Worm (Caenorhabditis elegans) whole organism, late embryonic: ENCODE data around the gene srj-52.

Experiments used
- C08G9.2 ChIP-seq: sonication (generic microtip); optimal IDR thresholded peaks from 2 replicates; lab custom pipeline; 2016; ENCODE audit warnings: mild to moderate bottlenecking, missing genetic modification characterization, moderate library complexity, missing compliant biosample characterization
- K09A11.1 ChIP-seq: sonication (generic microtip); optimal IDR thresholded peaks from 2 replicates; lab custom pipeline; 2017; ENCODE audit warnings: antibody characterized with exemption, mild to moderate bottlenecking, missing genetic modification characterization, missing compliant biosample characterization; ENCODE audit not compliant: insufficient read depth
- ceh-24 ChIP-seq: sonication (generic microtip); optimal IDR thresholded peaks from 2 replicates; lab custom pipeline; 2016; ENCODE audit warnings: mild to moderate bottlenecking, missing genetic modification characterization, missing compliant biosample characterization
- ceh-34 ChIP-seq: sonication (generic microtip); optimal IDR thresholded peaks from 2 replicates; lab custom pipeline; 2016; ENCODE audit warnings: mild to moderate bottlenecking, missing genetic modification characterization, missing compliant biosample characterization
- ceh-45 ChIP-seq: fragments of 200-800 bp; sonication (Bioruptor generic); IDR thresholded peaks from 2 replicates; pipeline ENCODE4 v1.3.6; 2022; ENCODE audit warnings: missing genetic modification reagents, missing genetic modification characterization, missing compliant biosample characterization
- ceh-6 ChIP-seq: fragments of 200-800 bp; sonication (Bioruptor generic); optimal IDR thresholded peaks from 2 replicates; lab custom pipeline; 2018; ENCODE audit warnings: mild to moderate bottlenecking, missing genetic modification characterization, missing compliant biosample characterization
- dve-1 ChIP-seq: sonication (generic microtip); optimal IDR thresholded peaks from 2 replicates; lab custom pipeline; 2017; ENCODE audit warnings: antibody characterized with exemption, mild to moderate bottlenecking, missing genetic modification characterization, missing compliant biosample characterization
- elt-2 ChIP-seq: sonication (generic microtip); optimal IDR thresholded peaks from 2 replicates; lab custom pipeline; 2016; ENCODE audit warnings: missing genetic modification reagents, missing genetic modification characterization, missing compliant biosample characterization
- elt-4 ChIP-seq: sonication (generic microtip); optimal IDR thresholded peaks from 2 replicates; lab custom pipeline; 2016; ENCODE audit warnings: missing genetic modification characterization, missing compliant biosample characterization
- fkh-10 ChIP-seq: fragments of 150-350 bp; optimal IDR thresholded peaks from 2 replicates; lab custom pipeline; 2014; ENCODE audit warnings: missing biosample characterization, missing genetic modification reagents, missing genetic modification characterization
- fkh-6 ChIP-seq: sonication (generic microtip); optimal IDR thresholded peaks from 2 replicates; lab custom pipeline; 2016; ENCODE audit warnings: missing genetic modification characterization, missing compliant biosample characterization
- hlh-13 ChIP-seq: fragments of 200-800 bp; sonication (Bioruptor generic); optimal IDR thresholded peaks from 2 replicates; lab custom pipeline; 2018; ENCODE audit warnings: mild to moderate bottlenecking, missing genetic modification characterization, missing compliant biosample characterization
- hlh-6 ChIP-seq: sonication (generic microtip); optimal IDR thresholded peaks from 2 replicates; lab custom pipeline; 2016; ENCODE audit warnings: missing genotype, missing genetic modification characterization, missing compliant biosample characterization
- lin-11 ChIP-seq: fragments of 200-800 bp; sonication (Bioruptor generic); optimal IDR thresholded peaks from 2 replicates; lab custom pipeline; 2018; ENCODE audit warnings: mild to moderate bottlenecking, missing genetic modification characterization, missing compliant biosample characterization
- madf-2 ChIP-seq: sonication (generic microtip); optimal IDR thresholded peaks from 2 replicates; lab custom pipeline; 2017; ENCODE audit warnings: missing genetic modification characterization, missing compliant biosample characterization
- mec-3 ChIP-seq: sonication (generic microtip); optimal IDR thresholded peaks from 2 replicates; lab custom pipeline; 2016; ENCODE audit warnings: borderline replicate concordance, missing genetic modification characterization, missing compliant biosample characterization
- nfya-1 ChIP-seq: sonication (generic microtip); optimal IDR thresholded peaks from 2 replicates; lab custom pipeline; 2017; ENCODE audit warnings: missing genetic modification characterization, mild to moderate bottlenecking, missing compliant biosample characterization, antibody characterized with exemption, moderate library complexity
- nhr-11 ChIP-seq: fragments of 150-350 bp; optimal IDR thresholded peaks from 2 replicates; lab custom pipeline; 2014; ENCODE audit warnings: missing biosample characterization, missing genetic modification characterization
- npax-4 ChIP-seq: sonication (generic microtip); optimal IDR thresholded peaks from 2 replicates; lab custom pipeline; 2016; ENCODE audit warnings: missing genetic modification characterization, missing compliant biosample characterization
- pag-3 ChIP-seq: sonication (generic microtip); optimal IDR thresholded peaks from 2 replicates; lab custom pipeline; 2016; ENCODE audit warnings: missing compliant biosample characterization, missing genetic modification characterization, borderline replicate concordance
- pha-4 ChIP-seq: fragments of 150-350 bp; optimal IDR thresholded peaks from 2 replicates; lab custom pipeline; 2018; ENCODE audit warnings: missing biosample characterization, missing genetic modification reagents, missing genetic modification characterization
- pros-1 ChIP-seq: fragments of 150-350 bp; optimal IDR thresholded peaks from 2 replicates; lab custom pipeline; 2014; ENCODE audit warnings: missing biosample characterization, missing genetic modification reagents, missing genetic modification characterization
- rnt-1 ChIP-seq: sonication (generic microtip); optimal IDR thresholded peaks from 2 replicates; lab custom pipeline; 2016; ENCODE audit warnings: missing genetic modification characterization, missing compliant biosample characterization
- sdc-2 ChIP-seq: sonication (generic microtip); optimal IDR thresholded peaks from 2 replicates; lab custom pipeline; 2016; ENCODE audit warnings: missing genotype, missing genetic modification characterization, missing compliant biosample characterization
- sox-2 ChIP-seq: fragments of 200-800 bp; sonication (Bioruptor generic); IDR thresholded peaks from 2 replicates; pipeline ENCODE4 v1.3.6; 2022; ENCODE audit warnings: missing genetic modification reagents, missing genetic modification characterization, missing compliant biosample characterization
- syd-9 ChIP-seq: sonication (generic microtip); optimal IDR thresholded peaks from 2 replicates; lab custom pipeline; 2016; ENCODE audit warnings: mild to moderate bottlenecking, missing genetic modification characterization, moderate library complexity, missing compliant biosample characterization
- tbx-2 ChIP-seq: sonication (generic microtip); optimal IDR thresholded peaks from 2 replicates; lab custom pipeline; 2016; ENCODE audit warnings: missing genetic modification characterization, missing compliant biosample characterization
- unc-3 ChIP-seq, 2 experiments: fragments of 200-800 bp in 1 of 2; sonication (Bioruptor generic) in 1 of 2; sonication (generic microtip) in 1 of 2; conservative IDR thresholded peaks in 1 of 2; optimal IDR thresholded peaks in 1 of 2; 2 replicates each; pipeline versions ENCODE4 v1.3.6 to Lab custom; 2016 to 2022; ENCODE audit warnings: missing compliant biosample characterization in 2 of 2, missing genetic modification characterization in 2 of 2, missing genetic modification reagents in 1 of 2
- unc-55 ChIP-seq: sonication (generic microtip); optimal IDR thresholded peaks from 2 replicates; lab custom pipeline; 2017; ENCODE audit warnings: missing biosample characterization, missing genetic modification reagents, missing genetic modification characterization

srj-52 gene

ce11 chrV:712882-713281 is 17.1 kb upstream of the srj-52 start, which contains the start of gene cyp-33C11:
Gene cyp-33C11 (minus strand): TSS chrV:712982.
- no peak for TF ChIP-seq npax-4
- no peak for TF ChIP-seq elt-2 (tag; lab: Kevin White, UChicago)
- no peak for TF ChIP-seq sox-2 (GFP tag; lab: Robert Waterston, UW)

- TF ChIP-seq mec-3 (tag; lab: Kevin White, UChicago) (no peak), sdc-2 (no peak)
Observed at ce11 chrV:708808-709207, 13.0 kb upstream of the srj-52 start, which contains the start of gene srbc-39. Gene srbc-39 (plus strand): TSS chrV:709108.

ce11 chrV:706918-707317 is 11.1 kb upstream of the srj-52 start, which contains the start of gene srbc-38:
Gene srbc-38 (plus strand): TSS chrV:707218.
- TF ChIP-seq ceh-6 (GFP tag; lab: Kevin White, UChicago) (no peak), lin-11 (tag; lab: Kevin White, UChicago) (no peak), ceh-24 (tag; lab: Kevin White, UChicago) (no peak), ceh-45 (no peak), unc-3 (GFP tag; conservative IDR thresholded peaks at IDR 0.05; lab: Robert Waterston, UW) (no peak), unc-3 (tag; optimal IDR thresholded peaks at IDR 0.05; lab: Kevin White, UChicago) (no peak), hlh-6 (no peak), nfya-1 (tag; lab: Kevin White, UChicago) (no peak), tbx-2 (tag; lab: Kevin White, UChicago) (no peak)

- TF ChIP-seq ceh-6 (GFP tag; lab: Kevin White, UChicago): no peak
- no peak for TF ChIP-seq rnt-1 (tag; lab: Kevin White, UChicago)
- TF ChIP-seq elt-4 (tag; lab: Kevin White, UChicago): no peak
- no peak for TF ChIP-seq hlh-13
- no peak for TF ChIP-seq ceh-34 (tag; lab: Kevin White, UChicago)
- no peak for TF ChIP-seq fkh-6
- no peak for TF ChIP-seq madf-2 (tag; lab: Kevin White, UChicago)
- no peak for TF ChIP-seq ceh-24 (tag; lab: Kevin White, UChicago)
- TF ChIP-seq pha-4 (tag; lab: Kevin White, UChicago): no peak
- no peak for TF ChIP-seq K09A11.1 (tag; lab: Kevin White, UChicago)
- no peak for TF ChIP-seq unc-3 (GFP tag; conservative IDR thresholded peaks at IDR 0.05; lab: Robert Waterston, UW)
- no peak for TF ChIP-seq unc-3 (tag; optimal IDR thresholded peaks at IDR 0.05; lab: Kevin White, UChicago)
- TF ChIP-seq pros-1: no peak
- no peak for TF ChIP-seq nhr-11
- no peak for TF ChIP-seq C08G9.2 (tag; lab: Kevin White, UChicago)
- TF ChIP-seq unc-55 (GFP tag; lab: Kevin White, UChicago): no peak
- no peak for TF ChIP-seq pag-3 (tag; lab: Kevin White, UChicago)
- no peak for TF ChIP-seq fkh-10 (GFP tag; lab: Kevin White, UChicago)
- TF ChIP-seq tbx-2 (tag; lab: Kevin White, UChicago): no peak
Observed at ce11 chrV:702260-702659, 6.4 kb upstream of the srj-52 start, which contains the start of gene srbc-37. Gene srbc-37 (plus strand): TSS chrV:702560.

ce11 chrV:699489-700129 is 3.8 kb upstream of the srj-52 start, which contains the start of the genes ugt-29 and srx-5:
Gene ugt-29 (minus strand): TSS chrV:699589.
Gene srx-5 (plus strand): TSS chrV:700079.
- TF ChIP-seq pag-3 (tag; lab: Kevin White, UChicago) (no peak), nfya-1 (tag; lab: Kevin White, UChicago) (no peak), pros-1 (no peak), nhr-11 (no peak), elt-4 (tag; lab: Kevin White, UChicago) (no peak), C08G9.2 (tag; lab: Kevin White, UChicago) (no peak), ceh-6 (GFP tag; lab: Kevin White, UChicago) (no peak), dve-1 (tag; lab: Kevin White, UChicago) (no peak), syd-9 (tag; lab: Kevin White, UChicago) (no peak)
